Worm (Caenorhabditis elegans): Measurements from ENCODE around the gene R04B5.1.

The R04B5.1 gene

ce11 chrV:10039837-10040236, 38.3 kb downstream of the R04B5.1 start (continued):
- TF ChIP-seq Y5F2A.4 (GFP tag; optimal IDR thresholded peaks at IDR 0.05): no peak
- peak; percentile 54 for TF ChIP-seq nhr-102 (tag; optimal IDR thresholded peaks at IDR 0.05)
- TF ChIP-seq ztf-7 (tag; optimal IDR thresholded peaks at IDR 0.05): peak; percentile 31
- TF ChIP-seq T26A8.4 (GFP tag; IDR thresholded peaks at IDR 0.05): peak; percentile 45; the same call in 1 of the 2 replicates
- peak; percentile 24 to 79 for TF ChIP-seq mdl-1 (tag; optimal IDR thresholded peaks at IDR 0.05)
- TF ChIP-seq F10B5.3 (tag; optimal IDR thresholded peaks at IDR 0.05): no peak
- peak; percentile 47 for TF ChIP-seq spr-1 (tag; optimal IDR thresholded peaks at IDR 0.05)
- TF ChIP-seq mxl-3 (GFP tag; optimal IDR thresholded peaks at IDR 0.05): peak; percentile 68
- no peak for TF ChIP-seq nhr-41 (GFP tag; IDR thresholded peaks at IDR 0.05)
- TF ChIP-seq ceh-32 (tag; optimal IDR thresholded peaks at IDR 0.05; ENCODE audit: poor library complexity): peak; percentile 20
- peak; percentile 56; the same call in 1 of the 2 replicates for TF ChIP-seq ceh-20 (GFP tag; IDR thresholded peaks at IDR 0.05)
- TF ChIP-seq mes-2 (tag; optimal IDR thresholded peaks at IDR 0.05; ENCODE audit: poor library complexity, severe bottlenecking): peak; percentile 82
- peak; percentile 25; the same call in 1 of the 2 replicates for TF ChIP-seq pha-4 (GFP tag; IDR thresholded peaks at IDR 0.05)
- peak; percentile 22 for TF ChIP-seq pha-4 (tag; optimal IDR thresholded peaks at IDR 0.05)
- peak; percentile 90 for TF ChIP-seq nhr-28 (tag; optimal IDR thresholded peaks at IDR 0.05)
- TF ChIP-seq dve-1 (tag; optimal IDR thresholded peaks at IDR 0.05; ENCODE audit: insufficient read depth): peak; percentile 91
- TF ChIP-seq ztf-11 (tag; optimal IDR thresholded peaks at IDR 0.05): no peak

ce11 chrV:10037040-10037439, 41.1 kb downstream of the R04B5.1 start, which contains the start of gene F57A8.1:
Gene F57A8.1 (plus strand): TSS chrV:10037340.
- TF ChIP-seq madf-9 (GFP tag; conservative IDR thresholded peaks at IDR 0.05) (no peak), vab-7 (GFP tag; IDR thresholded peaks at IDR 0.05) (no peak), nhr-28 (tag; optimal IDR thresholded peaks at IDR 0.05) (no peak), lin-39 (tag; optimal IDR thresholded peaks at IDR 0.05) (no peak), mdt-29 (GFP tag; IDR thresholded peaks at IDR 0.05) (no peak), ZK337.2 (GFP tag; IDR thresholded peaks at IDR 0.05) (no peak)

ce11 chrV:10036275-10036674, 41.9 kb downstream of the R04B5.1 start, which contains the start of gene T06E8.2:
Gene T06E8.2 (minus strand): TSS chrV:10036413.
- TF ChIP-seq nhr-77 (tag; optimal IDR thresholded peaks at IDR 0.05) (no peak), nhr-48 (tag; optimal IDR thresholded peaks at IDR 0.05) (peak; percentile 14), F26F4.8 (GFP tag; conservative IDR thresholded peaks at IDR 0.05) (no peak), cey-2 (tag; optimal IDR thresholded peaks at IDR 0.05; ENCODE audit: borderline replicate concordance, insufficient read depth) (no peak), ctbp-1 (GFP tag; IDR thresholded peaks at IDR 0.05) (no peak), ztf-7 (tag; optimal IDR thresholded peaks at IDR 0.05) (no peak), unc-39 (tag; optimal IDR thresholded peaks at IDR 0.05) (no peak), mxl-3 (GFP tag; optimal IDR thresholded peaks at IDR 0.05) (peak; percentile 79), dpl-1 (GFP tag; optimal IDR thresholded peaks at IDR 0.05) (peak; percentile 16), hlh-11 (tag; optimal IDR thresholded peaks at IDR 0.05) (peak; percentile 76), mdl-1 (tag; optimal IDR thresholded peaks at IDR 0.05) (peak in 1 of 2 experiments; percentile 69), zfp-3 (GFP tag; conservative IDR thresholded peaks at IDR 0.05) (no peak), unc-130 (GFP tag; optimal IDR thresholded peaks at IDR 0.05) (no peak), R02D3.7 (tag; optimal IDR thresholded peaks at IDR 0.05) (no peak), ceh-44 (GFP tag; IDR thresholded peaks at IDR 0.05) (no peak), F37D6.2 (tag; optimal IDR thresholded peaks at IDR 0.05) (no peak), gei-8 (GFP tag; optimal IDR thresholded peaks at IDR 0.05) (no peak), D1046.2 (GFP tag; IDR thresholded peaks at IDR 0.05) (no peak), nhr-102 (tag; optimal IDR thresholded peaks at IDR 0.05) (no peak), ceh-32 (tag; optimal IDR thresholded peaks at IDR 0.05; ENCODE audit: poor library complexity) (no peak), vab-7 (GFP tag; IDR thresholded peaks at IDR 0.05) (no peak), Y75B8A.6 (GFP tag; IDR thresholded peaks at IDR 0.05) (no peak), tra-1 (GFP tag; IDR thresholded peaks at IDR 0.05) (0 out of 2 replicates have a peak, but pooled peaks have one; percentile 45), nhr-28 (tag; optimal IDR thresholded peaks at IDR 0.05) (peak; percentile 47), T26A8.4 (GFP tag; IDR thresholded peaks at IDR 0.05) (0 out of 2 replicates have a peak, but pooled peaks have one; percentile 24), spr-3 (GFP tag; optimal IDR thresholded peaks at IDR 0.05) (no peak), hmg-1.1 (GFP tag; IDR thresholded peaks at IDR 0.05) (peak; percentile 27; the same call in 1 of the 2 replicates), jun-1 (tag; optimal IDR thresholded peaks at IDR 0.05) (no peak), dmd-8 (GFP tag; IDR thresholded peaks at IDR 0.05) (no peak), lin-15B (tag; optimal IDR thresholded peaks at IDR 0.05) (no peak), mes-2 (tag; optimal IDR thresholded peaks at IDR 0.05; ENCODE audit: poor library complexity, severe bottlenecking) (peak; percentile 30), dmd-6 (GFP tag; IDR thresholded peaks at IDR 0.05) (peak; percentile 54), ceh-20 (GFP tag; IDR thresholded peaks at IDR 0.05) (0 out of 2 replicates have a peak, but pooled peaks have one; percentile 27)

All from whole organism, L4 larva.